Worm (Caenorhabditis elegans) whole organism, L1 larva: Measurements from ENCODE around the gene tiar-2.

Experiments
- ceh-82 ChIP-seq, 3 experiments: fragments of 150-350 bp in 1 of 3; sonication (generic microtip) in 2 of 3; optimal IDR thresholded peaks; 2 replicates each; lab custom pipeline; 2014 to 2017; ENCODE audit warnings: missing biosample characterization in 3 of 3, missing genetic modification characterization in 3 of 3
- ces-1 ChIP-seq: fragments of 150-350 bp; optimal IDR thresholded peaks from 2 replicates; lab custom pipeline; 2014; ENCODE audit warnings: missing biosample characterization, missing genetic modification reagents, missing genetic modification characterization
- elt-2 ChIP-seq: sonication (generic microtip); optimal IDR thresholded peaks from 2 replicates; lab custom pipeline; 2016; ENCODE audit warnings: missing genetic modification characterization, mild to moderate bottlenecking, inconsistent platforms, missing compliant biosample characterization, missing genetic modification reagents
- elt-3 ChIP-seq, 6 experiments: fragments of 150-350 bp in 1 of 6; sonication (generic microtip); optimal IDR thresholded peaks; 2 replicates each; lab custom pipeline; 2017 to 2018; ENCODE audit warnings: missing biosample characterization in 6 of 6, missing genetic modification characterization in 6 of 6, inconsistent platforms in 1 of 6
- lin-39 ChIP-seq: fragments of 150-350 bp; optimal IDR thresholded peaks from 2 replicates; lab custom pipeline; 2014; ENCODE audit warnings: missing biosample characterization, missing genetic modification reagents, missing genetic modification characterization
- nhr-47 ChIP-seq: sonication (generic microtip); optimal IDR thresholded peaks from 2 replicates; lab custom pipeline; 2016; ENCODE audit warnings: mild to moderate bottlenecking, missing genetic modification characterization, moderate library complexity, missing compliant biosample characterization
- nhr-76 ChIP-seq: sonication (generic microtip); optimal IDR thresholded peaks from 2 replicates; lab custom pipeline; 2017; ENCODE audit warnings: missing biosample characterization, missing genetic modification characterization
- nhr-84 ChIP-seq: sonication (generic microtip); optimal IDR thresholded peaks from 2 replicates; lab custom pipeline; 2017; ENCODE audit warnings: missing biosample characterization, missing genetic modification characterization
- pag-3 ChIP-seq: sonication (generic microtip); optimal IDR thresholded peaks from 2 replicates; lab custom pipeline; 2017; ENCODE audit warnings: missing genetic modification characterization, mild to moderate bottlenecking, missing compliant biosample characterization, antibody characterized with exemption, borderline replicate concordance; ENCODE audit not compliant: insufficient read depth
- pqm-1 ChIP-seq: sonication (generic microtip); optimal IDR thresholded peaks from 3 replicates; lab custom pipeline; 2017; ENCODE audit warnings: missing biosample characterization, missing genetic modification characterization

- TF ChIP-seq elt-3 (tag; optimal IDR thresholded peaks at IDR 0.05; lab: Kevin White, UChicago), result no peak
- no peak for TF ChIP-seq lin-39
- TF ChIP-seq nhr-76 (tag; lab: Kevin White, UChicago), result no peak
- TF ChIP-seq nhr-84 (tag; lab: Kevin White, UChicago), result no peak
- no peak for TF ChIP-seq pag-3 (tag; lab: Kevin White, UChicago)
- TF ChIP-seq ces-1 (GFP tag; lab: Kevin White, UChicago), result no peak
- no peak for TF ChIP-seq elt-2 (tag; lab: Kevin White, UChicago)
- TF ChIP-seq nhr-47 (tag; lab: Kevin White, UChicago), result no peak
- no peak for TF ChIP-seq pqm-1
- TF ChIP-seq ceh-82 (tag; optimal IDR thresholded peaks at IDR 0.05; lab: Kevin White, UChicago), result no peak
Observed at ce11 chrII:12795188-12795587, 26.7 kb downstream of the tiar-2 start.
